Worm (Caenorhabditis elegans) whole organism, mixed stage, embryonic: ENCODE data around the gene snf-6.

ENCODE experiments used
- ces-1 ChIP-seq: fragments of 150-350 bp; optimal IDR thresholded peaks from 2 replicates; lab custom pipeline; 2014; ENCODE audit warnings: missing biosample characterization, missing genetic modification reagents, missing genetic modification characterization
- elt-1 ChIP-seq: sonication (generic microtip); optimal IDR thresholded peaks from 2 replicates; lab custom pipeline; 2017; ENCODE audit warnings: missing genetic modification characterization, mild to moderate bottlenecking, missing compliant biosample characterization, antibody characterized with exemption, moderate library complexity, borderline replicate concordance; ENCODE audit not compliant: insufficient read depth
- lin-13 ChIP-seq: fragments of 150-350 bp; optimal IDR thresholded peaks from 2 replicates; lab custom pipeline; 2014; ENCODE audit warnings: missing biosample characterization, missing genetic modification characterization
- nhr-12 ChIP-seq: fragments of 150-350 bp; optimal IDR thresholded peaks from 2 replicates; lab custom pipeline; 2014; ENCODE audit warnings: missing biosample characterization, missing genetic modification characterization
- nhr-237 ChIP-seq: fragments of 150-350 bp; optimal IDR thresholded peaks from 2 replicates; lab custom pipeline; 2014; ENCODE audit warnings: missing biosample characterization, missing genetic modification characterization
- pha-4 ChIP-seq: fragments of 150-350 bp; optimal IDR thresholded peaks from 2 replicates; lab custom pipeline; 2018; ENCODE audit warnings: missing biosample characterization, missing genetic modification reagents, missing genetic modification characterization

DNA sequence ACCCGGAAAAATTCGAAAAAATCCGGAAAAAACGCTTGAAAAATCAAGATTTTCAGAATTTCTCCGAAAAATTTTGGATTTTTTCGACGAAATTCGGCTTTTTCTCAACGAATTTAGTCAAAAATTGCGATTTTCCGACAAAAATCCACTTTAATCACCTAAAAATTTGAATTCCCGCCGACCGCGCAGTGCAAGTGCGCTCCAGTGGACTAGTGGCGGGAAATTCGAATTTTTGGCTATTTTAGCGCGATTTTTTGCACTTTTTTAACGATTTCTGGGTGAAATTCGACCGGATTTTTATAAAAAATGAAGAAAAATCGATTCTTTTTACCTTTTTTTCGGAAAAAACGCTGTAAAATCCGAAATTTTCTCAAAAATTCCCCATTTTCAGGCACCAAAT is 1.8 kb upstream of the snf-6 start:
- TF ChIP-seq nhr-12 (tag; lab: Kevin White, UChicago) = no peak
- no peak for TF ChIP-seq nhr-237 (tag; lab: Kevin White, UChicago)
- no peak for TF ChIP-seq pha-4 (tag; lab: Kevin White, UChicago)
- TF ChIP-seq elt-1 (tag; lab: Kevin White, UChicago) = no peak
- TF ChIP-seq ces-1 (GFP tag; lab: Kevin White, UChicago) = no peak
- TF ChIP-seq lin-13 = no peak
